Worm (Caenorhabditis elegans): ENCODE results near the gene hlh-19.

- no peak for TF ChIP-seq lag-1 (GFP tag; IDR thresholded peaks at IDR 0.05)
- no peak for TF ChIP-seq snpc-3.4 (tag; optimal IDR thresholded peaks at IDR 0.05)
Observed at ce11 chrX:585598-586217, 28.6 kb upstream of the hlh-19 start.
